Fruit fly (Drosophila melanogaster) whole organism, embryonic: ENCODE measurements around the gene CG15625.

Source experiments
- Antp ChIP-seq: fragments of 200-800 bp; sonication (Bioruptor generic); optimal IDR thresholded peaks from 3 replicates; lab custom pipeline; 2016; ENCODE audit warnings: missing biosample characterization, missing genetic modification characterization
- CG12744 ChIP-seq: fragments of 200-800 bp; sonication (Bioruptor generic); optimal IDR thresholded peaks from 2 replicates; lab custom pipeline; 2016; ENCODE audit warnings: missing biosample characterization, missing genetic modification characterization
- CG13624 ChIP-seq: fragments of 200-800 bp; sonication (Bioruptor generic); optimal IDR thresholded peaks from 2 replicates; lab custom pipeline; 2016; ENCODE audit warnings: missing biosample characterization, missing genetic modification characterization
- CG13775 ChIP-seq: fragments of 200-800 bp; sonication (Bioruptor generic); optimal IDR thresholded peaks from 3 replicates; lab custom pipeline; 2017; ENCODE audit warnings: missing biosample characterization, mild to moderate bottlenecking, missing genetic modification characterization
- CG13894 ChIP-seq: fragments of 200-800 bp; sonication (Bioruptor generic); optimal IDR thresholded peaks from 3 replicates; lab custom pipeline; 2018; ENCODE audit warnings: missing biosample characterization, mild to moderate bottlenecking, missing genetic modification characterization, moderate library complexity
- CG14014 ChIP-seq: fragments of 200-800 bp; sonication (Bioruptor generic); IDR thresholded peaks from 2 replicates; pipeline ENCODE4 v1.3.6; 2022; ENCODE audit warnings: missing biosample characterization, missing genetic modification characterization
- CG14965 ChIP-seq: fragments of 200-800 bp; sonication (Bioruptor generic); optimal IDR thresholded peaks from 2 replicates; lab custom pipeline; 2016; ENCODE audit warnings: missing biosample characterization, missing genetic modification characterization, borderline replicate concordance
- CG15601 ChIP-seq: fragments of 200-800 bp; sonication (Bioruptor generic); optimal IDR thresholded peaks from 3 replicates; lab custom pipeline; 2019; ENCODE audit warnings: missing biosample characterization, mild to moderate bottlenecking, missing genetic modification characterization, moderate library complexity
- CG1647 ChIP-seq: fragments of 200-800 bp; sonication (Bioruptor generic); optimal IDR thresholded peaks from 3 replicates; lab custom pipeline; 2016; ENCODE audit warnings: missing biosample characterization, missing genetic modification characterization
- CG16779 ChIP-seq: fragments of 200-800 bp; sonication (Bioruptor generic); IDR thresholded peaks from 2 replicates; pipeline ENCODE4 v1.3.6; 2022; ENCODE audit warnings: missing biosample characterization, missing genetic modification characterization
- CG17568 ChIP-seq: fragments of 200-800 bp; sonication (Bioruptor generic); optimal IDR thresholded peaks from 2 replicates; lab custom pipeline; 2018; ENCODE audit warnings: missing biosample characterization, mild to moderate bottlenecking, missing genetic modification characterization, moderate library complexity
- CG18476 ChIP-seq: fragments of 200-800 bp; sonication (Bioruptor generic); optimal IDR thresholded peaks from 2 replicates; lab custom pipeline; 2016; ENCODE audit warnings: missing biosample characterization, mild to moderate bottlenecking, missing genetic modification characterization
- CG18599 ChIP-seq: fragments of 200-800 bp; sonication (Bioruptor generic); optimal IDR thresholded peaks from 3 replicates; lab custom pipeline; 2017; ENCODE audit warnings: missing biosample characterization, missing genetic modification characterization, mild to moderate bottlenecking, moderate library complexity, missing genetic modification reagents
- CG18764 ChIP-seq: fragments of 200-800 bp; sonication (Bioruptor generic); optimal IDR thresholded peaks from 3 replicates; lab custom pipeline; 2016; ENCODE audit warnings: missing biosample characterization, missing genetic modification characterization
- CG4730 ChIP-seq: fragments of 200-800 bp; sonication (Bioruptor generic); IDR thresholded peaks from 2 replicates; pipeline ENCODE4 v1.3.6; 2022; ENCODE audit warnings: missing biosample characterization, missing genetic modification characterization
- CG6254 ChIP-seq: fragments of 200-800 bp; sonication (Bioruptor generic); optimal IDR thresholded peaks from 3 replicates; lab custom pipeline; 2017; ENCODE audit warnings: mild to moderate bottlenecking, missing biosample characterization, missing genetic modification reagents, missing genetic modification characterization
- CG6272 ChIP-seq: fragments of 200-800 bp; sonication (Bioruptor generic); IDR thresholded peaks from 2 replicates; pipeline ENCODE4 v1.3.6; 2022; ENCODE audit warnings: missing biosample characterization, missing genetic modification characterization
- CG6683 ChIP-seq: fragments of 200-800 bp; sonication (Bioruptor generic); optimal IDR thresholded peaks from 2 replicates; lab custom pipeline; 2017; ENCODE audit warnings: missing biosample characterization, mild to moderate bottlenecking, missing genetic modification characterization, missing genetic modification reagents
- CG8089 ChIP-seq: fragments of 200-800 bp; sonication (Bioruptor generic); optimal IDR thresholded peaks from 3 replicates; lab custom pipeline; 2016; ENCODE audit warnings: missing biosample characterization, missing genetic modification characterization
- Camta ChIP-seq: fragments of 200-800 bp; sonication (Bioruptor generic); optimal IDR thresholded peaks from 2 replicates; lab custom pipeline; 2016; ENCODE audit warnings: missing biosample characterization, missing genetic modification characterization
- Deaf1 ChIP-seq: fragments of 200-800 bp; optimal IDR thresholded peaks from 3 replicates; lab custom pipeline; 2019; ENCODE audit warnings: missing biosample characterization, mild to moderate bottlenecking, missing genetic modification characterization, moderate library complexity
- Hey ChIP-seq: fragments of 200-800 bp; sonication (Bioruptor generic); optimal IDR thresholded peaks from 3 replicates; lab custom pipeline; 2018; ENCODE audit warnings: missing biosample characterization, mild to moderate bottlenecking, missing genetic modification characterization
- Hsf ChIP-seq: fragments of 200-800 bp; sonication (Bioruptor generic); optimal IDR thresholded peaks from 3 replicates; lab custom pipeline; 2016; ENCODE audit warnings: missing biosample characterization, missing genetic modification characterization
- Lhr ChIP-seq: fragments of 200-800 bp; sonication (Bioruptor generic); optimal IDR thresholded peaks from 3 replicates; lab custom pipeline; 2017; ENCODE audit warnings: mild to moderate bottlenecking, missing biosample characterization, missing genetic modification reagents, missing genetic modification characterization
- MTF-1 ChIP-seq: fragments of 200-800 bp; sonication (Bioruptor generic); optimal IDR thresholded peaks from 2 replicates; lab custom pipeline; 2018; ENCODE audit warnings: missing biosample characterization, mild to moderate bottlenecking, missing genetic modification characterization, borderline replicate concordance
- NC2α ChIP-seq: fragments of 200-800 bp; sonication (Bioruptor generic); optimal IDR thresholded peaks from 2 replicates; lab custom pipeline; 2016; ENCODE audit warnings: missing biosample characterization, missing genetic modification characterization
- Neu2 ChIP-seq: fragments of 200-800 bp; sonication (Bioruptor generic); optimal IDR thresholded peaks from 3 replicates; lab custom pipeline; 2016; ENCODE audit warnings: missing biosample characterization, missing genetic modification characterization, borderline replicate concordance
- Opbp ChIP-seq: fragments of 200-800 bp; sonication (Bioruptor generic); IDR thresholded peaks from 3 replicates; pipeline ENCODE4 v1.3.6; 2022; ENCODE audit warnings: missing biosample characterization, missing genetic modification characterization; ENCODE audit not compliant: partially characterized antibody
- Poxn ChIP-seq: fragments of 200-800 bp; sonication (Bioruptor generic); IDR thresholded peaks from 2 replicates; pipeline ENCODE4 v1.3.6; 2022; ENCODE audit warnings: missing biosample characterization, missing genetic modification characterization
- Ravus ChIP-seq: fragments of 200-800 bp; sonication (Bioruptor generic); IDR thresholded peaks from 2 replicates; pipeline ENCODE4 v1.3.6; 2022; ENCODE audit warnings: missing biosample characterization, missing genetic modification characterization
- Rfx ChIP-seq: fragments of 200-800 bp; sonication (Bioruptor generic); IDR thresholded peaks from 2 replicates; pipeline ENCODE4 v1.3.6; 2022; ENCODE audit warnings: missing biosample characterization, missing genetic modification characterization
- Side ChIP-seq: fragments of 200-800 bp; sonication (Bioruptor generic); optimal IDR thresholded peaks from 2 replicates; lab custom pipeline; 2016; ENCODE audit warnings: missing biosample characterization, missing genetic modification characterization
- Spps ChIP-seq: fragments of 200-800 bp; sonication (Bioruptor generic); optimal IDR thresholded peaks from 2 replicates; lab custom pipeline; 2018; ENCODE audit warnings: missing biosample characterization, mild to moderate bottlenecking, missing genetic modification characterization
- abd-A ChIP-seq: fragments of 200-800 bp; sonication (Bioruptor generic); optimal IDR thresholded peaks from 3 replicates; lab custom pipeline; 2019; ENCODE audit warnings: missing biosample characterization, mild to moderate bottlenecking, missing genetic modification characterization, moderate library complexity
- aop ChIP-seq: fragments of 200-800 bp; sonication (Bioruptor generic); IDR thresholded peaks from 2 replicates; pipeline ENCODE4 v1.3.6; 2022; ENCODE audit warnings: missing biosample characterization, missing genetic modification characterization
- ase ChIP-seq: fragments of 200-800 bp; sonication (Bioruptor generic); IDR thresholded peaks from 3 replicates; pipeline ENCODE4 v1.3.6; 2022; ENCODE audit warnings: missing biosample characterization, missing genetic modification characterization
- chm ChIP-seq: fragments of 200-800 bp; sonication (Bioruptor generic); IDR thresholded peaks from 2 replicates; pipeline ENCODE4 v1.3.6; 2022; ENCODE audit warnings: missing biosample characterization, missing genetic modification characterization
- gt ChIP-seq: fragments of 200-800 bp; sonication (Bioruptor generic); IDR thresholded peaks from 2 replicates; pipeline ENCODE4 v1.3.6; 2022; ENCODE audit warnings: missing biosample characterization, missing genetic modification characterization
- lilli ChIP-seq: fragments of 200-800 bp; sonication (Bioruptor generic); optimal IDR thresholded peaks from 3 replicates; lab custom pipeline; 2016; ENCODE audit warnings: missing biosample characterization, missing genetic modification characterization
- mam ChIP-seq: fragments of 200-800 bp; sonication (Bioruptor generic); optimal IDR thresholded peaks from 3 replicates; lab custom pipeline; 2016; ENCODE audit warnings: missing biosample characterization, missing genetic modification characterization
- mld ChIP-seq: fragments of 200-800 bp; sonication (Bioruptor generic); IDR thresholded peaks from 3 replicates; pipeline ENCODE4 v1.3.6; 2022; ENCODE audit warnings: missing biosample characterization, missing genetic modification characterization; ENCODE audit not compliant: partially characterized antibody
- oc ChIP-seq: fragments of 200-800 bp; sonication (Bioruptor generic); optimal IDR thresholded peaks from 2 replicates; lab custom pipeline; 2018; ENCODE audit warnings: missing biosample characterization, mild to moderate bottlenecking, missing genetic modification characterization, moderate library complexity
- pum ChIP-seq: fragments of 200-800 bp; sonication (Bioruptor generic); optimal IDR thresholded peaks from 2 replicates; lab custom pipeline; 2016; ENCODE audit warnings: missing biosample characterization, missing genetic modification characterization
- pzg ChIP-seq: fragments of 200-800 bp; sonication (Bioruptor generic); optimal IDR thresholded peaks from 3 replicates; lab custom pipeline; 2018; ENCODE audit warnings: missing biosample characterization, mild to moderate bottlenecking, missing genetic modification characterization, moderate library complexity
- ro ChIP-seq: fragments of 200-800 bp; sonication (Bioruptor generic); IDR thresholded peaks from 2 replicates; pipeline ENCODE4 v1.3.6; 2022; ENCODE audit warnings: missing biosample characterization, missing genetic modification characterization
- salm ChIP-seq: fragments of 200-800 bp; sonication (Bioruptor generic); optimal IDR thresholded peaks from 2 replicates; lab custom pipeline; 2018; ENCODE audit warnings: missing biosample characterization, mild to moderate bottlenecking, missing genetic modification characterization
- slbo ChIP-seq: fragments of 200-800 bp; sonication (Bioruptor generic); IDR thresholded peaks from 2 replicates; pipeline ENCODE4 v1.3.6; 2022; ENCODE audit warnings: missing biosample characterization, missing genetic modification characterization
- wek ChIP-seq: fragments of 200-800 bp; sonication (Bioruptor generic); optimal IDR thresholded peaks from 3 replicates; lab custom pipeline; 2018; ENCODE audit warnings: missing biosample characterization, mild to moderate bottlenecking, missing genetic modification characterization, moderate library complexity
- zen ChIP-seq: fragments of 200-800 bp; sonication (Bioruptor generic); optimal IDR thresholded peaks from 3 replicates; lab custom pipeline; 2018; ENCODE audit warnings: missing biosample characterization, mild to moderate bottlenecking, missing genetic modification characterization, moderate library complexity
- zfh1 ChIP-seq: fragments of 200-800 bp; sonication (Bioruptor generic); IDR thresholded peaks from 3 replicates; pipeline ENCODE4 v1.3.6; 2022; ENCODE audit warnings: missing biosample characterization, missing genetic modification characterization

The CG15625 gene

DNA sequence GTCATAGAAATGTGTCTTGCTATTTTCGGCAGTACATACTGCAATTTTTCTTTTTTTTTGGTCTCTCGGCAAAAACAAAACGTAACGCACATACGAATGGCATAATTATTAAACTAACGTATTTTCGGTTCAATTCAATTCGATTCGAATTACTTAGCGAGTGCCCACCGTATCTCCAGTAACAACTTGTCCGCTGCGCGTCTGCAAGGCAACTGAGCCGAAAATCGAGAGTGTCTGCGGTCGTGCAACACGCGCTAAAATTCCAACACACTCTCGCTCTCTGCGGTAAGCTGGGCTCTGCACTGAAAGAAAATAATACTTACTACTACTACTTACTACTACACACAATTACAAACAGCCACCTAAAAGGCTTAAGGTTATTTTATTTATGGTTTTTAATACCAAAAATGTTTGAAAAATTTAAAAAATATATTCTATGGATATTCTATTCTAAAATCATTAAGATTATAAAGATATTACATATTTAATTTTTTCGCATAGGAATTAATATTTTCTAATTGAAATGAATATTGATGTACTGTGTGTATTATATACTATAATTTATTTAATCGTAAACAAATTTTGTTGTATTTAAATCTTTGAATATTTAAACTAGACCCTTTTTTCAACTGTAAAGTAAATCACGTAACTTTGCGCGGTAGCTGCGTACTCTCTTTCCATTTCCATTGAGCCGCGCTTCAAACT lies 16.9 kb downstream of the CG15625 start, which contains the start of gene snsl (continued):
- TF ChIP-seq pzg (GFP tag; lab: Kevin White, UChicago): no peak
- TF ChIP-seq abd-A (tag; lab: Kevin White, UChicago): no peak
- no peak for TF ChIP-seq zen (tag; lab: Kevin White, UChicago)
- no peak for TF ChIP-seq gt
- TF ChIP-seq Ravus (GFP tag; lab: Robert Waterston, UW): no peak
- peak; percentile 29; the same call in 1 of the 2 replicates for TF ChIP-seq slbo (GFP tag; lab: Robert Waterston, UW)
- TF ChIP-seq CG6254 (GFP tag; lab: Kevin White, UChicago): no peak
- TF ChIP-seq CG16779 (GFP tag; lab: Robert Waterston, UW): no peak
- no peak for TF ChIP-seq Hsf (GFP tag; lab: Kevin White, UChicago)
- TF ChIP-seq wek: no peak
- TF ChIP-seq Antp (GFP tag; lab: Kevin White, UChicago): no peak
- TF ChIP-seq ase (GFP tag; lab: Robert Waterston, UW): peak; percentile 41; the same call in 1 of the 3 replicates
- no peak for TF ChIP-seq Opbp (GFP tag; lab: Robert Waterston, UW)
- no peak for TF ChIP-seq CG12744 (GFP tag; lab: Kevin White, UChicago)
- peak; percentile 55 for TF ChIP-seq salm (tag; lab: Kevin White, UChicago)
- TF ChIP-seq Spps (tag; lab: Kevin White, UChicago): no peak
- TF ChIP-seq Neu2 (GFP tag; lab: Kevin White, UChicago): no peak
- no peak for TF ChIP-seq CG1647 (GFP tag; lab: Kevin White, UChicago)
- TF ChIP-seq Camta: no peak
- TF ChIP-seq aop (GFP tag; lab: Robert Waterston, UW): no peak
- peak; percentile 59 for TF ChIP-seq Deaf1
- TF ChIP-seq mam (GFP tag; lab: Kevin White, UChicago): no peak
- TF ChIP-seq Side: no peak
- peak; percentile 60 for TF ChIP-seq CG15601
- TF ChIP-seq CG13624 (GFP tag; lab: Kevin White, UChicago): no peak
- no peak for TF ChIP-seq mld (GFP tag; lab: Robert Waterston, UW)
- TF ChIP-seq pum (GFP tag; lab: Kevin White, UChicago): no peak
- no peak for TF ChIP-seq Rfx (GFP tag; lab: Robert Waterston, UW)
- TF ChIP-seq Poxn (GFP tag; lab: Robert Waterston, UW): no peak
- TF ChIP-seq CG14965 (GFP tag; lab: Kevin White, UChicago): no peak
- TF ChIP-seq CG6272 (GFP tag; lab: Robert Waterston, UW): no peak
- TF ChIP-seq lilli (GFP tag; lab: Kevin White, UChicago): no peak
- no peak for TF ChIP-seq zfh1 (GFP tag; lab: Robert Waterston, UW)
- peak; percentile 35 for TF ChIP-seq CG13775 (GFP tag; lab: Kevin White, UChicago)
- no peak for TF ChIP-seq CG8089 (GFP tag; lab: Kevin White, UChicago)
- no peak; the same call in 1 of the 2 replicates for TF ChIP-seq chm (GFP tag; lab: Robert Waterston, UW)
- no peak for TF ChIP-seq CG13894 (tag; lab: Kevin White, UChicago)
- no peak for TF ChIP-seq NC2α (GFP tag; lab: Kevin White, UChicago)
- peak; percentile 19 for TF ChIP-seq CG6683 (GFP tag; lab: Kevin White, UChicago)
- no peak for TF ChIP-seq CG17568 (GFP tag; lab: Kevin White, UChicago)
- peak; percentile 2 for TF ChIP-seq CG18476 (GFP tag; lab: Kevin White, UChicago)
- TF ChIP-seq CG18599 (GFP tag; lab: Kevin White, UChicago): peak; percentile 40
- TF ChIP-seq MTF-1 (GFP tag; lab: Kevin White, UChicago): no peak
- TF ChIP-seq CG4730 (GFP tag; lab: Robert Waterston, UW): no peak
- TF ChIP-seq ro (GFP tag; lab: Robert Waterston, UW): no peak
- no peak for TF ChIP-seq Hey (tag; lab: Kevin White, UChicago)
- TF ChIP-seq CG18764 (GFP tag; lab: Kevin White, UChicago): no peak
- TF ChIP-seq Lhr: no peak
- TF ChIP-seq CG14014 (GFP tag; lab: Robert Waterston, UW): no peak
- no peak for TF ChIP-seq oc (tag; lab: Kevin White, UChicago)
